Worm (Caenorhabditis elegans) whole organism, L2 larva: ENCODE data around the gene npp-21.

ENCODE experiments used
- C34F6.9 ChIP-seq: fragments of 150-350 bp; optimal IDR thresholded peaks from 2 replicates; lab custom pipeline; 2014; ENCODE audit warnings: missing biosample characterization, missing genetic modification characterization
- F13H6.1 ChIP-seq: sonication (generic microtip); optimal IDR thresholded peaks from 2 replicates; lab custom pipeline; 2016; ENCODE audit warnings: missing genetic modification characterization, missing compliant biosample characterization
- Y55F3AM.14 ChIP-seq: fragments of 200-800 bp; sonication (Bioruptor generic); optimal IDR thresholded peaks from 2 replicates; lab custom pipeline; 2018; ENCODE audit warnings: mild to moderate bottlenecking, missing genetic modification characterization, missing compliant biosample characterization
- ZK546.5 ChIP-seq: sonication (generic microtip); optimal IDR thresholded peaks from 2 replicates; lab custom pipeline; 2017; ENCODE audit warnings: missing biosample characterization, missing genetic modification characterization
- aly-2 ChIP-seq: fragments of 150-350 bp; optimal IDR thresholded peaks from 2 replicates; lab custom pipeline; 2014; ENCODE audit warnings: missing biosample characterization, missing genetic modification characterization
- ama-1 ChIP-seq: fragments of 150-350 bp; optimal IDR thresholded peaks from 2 replicates; lab custom pipeline; 2018; ENCODE audit warnings: inconsistent platforms
- blmp-1 ChIP-seq: sonication (generic microtip); optimal IDR thresholded peaks from 2 replicates; lab custom pipeline; 2017; ENCODE audit warnings: missing genetic modification characterization, mild to moderate bottlenecking, missing compliant biosample characterization, antibody characterized with exemption, moderate library complexity; ENCODE audit not compliant: insufficient read depth
- ceh-16 ChIP-seq: fragments of 150-350 bp; optimal IDR thresholded peaks from 2 replicates; lab custom pipeline; 2014; ENCODE audit warnings: missing biosample characterization, missing genetic modification characterization
- dmd-4 ChIP-seq: sonication (generic microtip); optimal IDR thresholded peaks from 2 replicates; lab custom pipeline; 2017; ENCODE audit warnings: missing biosample characterization, missing genetic modification characterization
- egl-27 ChIP-seq: sonication (generic microtip); optimal IDR thresholded peaks from 3 replicates; lab custom pipeline; 2017; ENCODE audit warnings: missing biosample characterization, missing genetic modification reagents, missing genetic modification characterization
- elt-1 ChIP-seq: fragments of 150-350 bp; optimal IDR thresholded peaks from 2 replicates; lab custom pipeline; 2014; ENCODE audit warnings: missing biosample characterization, missing genetic modification characterization
- elt-3 ChIP-seq: sonication (generic microtip); optimal IDR thresholded peaks from 2 replicates; lab custom pipeline; 2017; ENCODE audit warnings: missing biosample characterization, missing genetic modification characterization
- fos-1 ChIP-seq: fragments of 150-350 bp; optimal IDR thresholded peaks from 2 replicates; lab custom pipeline; 2014; ENCODE audit warnings: missing biosample characterization, missing genetic modification characterization
- gmeb-1 ChIP-seq: fragments of 150-350 bp; optimal IDR thresholded peaks from 2 replicates; lab custom pipeline; 2014; ENCODE audit warnings: missing biosample characterization, missing genetic modification characterization
- lin-11 ChIP-seq: fragments of 150-350 bp; sonication (generic microtip); optimal IDR thresholded peaks from 2 replicates; lab custom pipeline; 2014; ENCODE audit warnings: missing biosample characterization, missing genetic modification characterization, inconsistent platforms, mixed read lengths
- lsy-2 ChIP-seq, 2 experiments: fragments of 150-350 bp in 1 of 2; sonication (generic microtip) in 1 of 2; optimal IDR thresholded peaks; 2 replicates each; lab custom pipeline; 2014 to 2017; ENCODE audit warnings: missing biosample characterization in 2 of 2, missing genetic modification characterization in 2 of 2
- mdl-1 ChIP-seq, 2 experiments: fragments of 150-350 bp in 1 of 2; sonication (generic microtip) in 1 of 2; optimal IDR thresholded peaks; 2 replicates each; lab custom pipeline; 2017; ENCODE audit warnings: missing biosample characterization in 2 of 2, missing genetic modification characterization in 2 of 2
- nhr-129 ChIP-seq: fragments of 150-350 bp; optimal IDR thresholded peaks from 2 replicates; lab custom pipeline; 2014; ENCODE audit warnings: missing biosample characterization, missing genetic modification characterization
- nhr-21 ChIP-seq: fragments of 150-350 bp; optimal IDR thresholded peaks from 2 replicates; lab custom pipeline; 2014; ENCODE audit warnings: missing biosample characterization, missing genetic modification characterization
- nhr-23 ChIP-seq: fragments of 150-350 bp; optimal IDR thresholded peaks from 2 replicates; lab custom pipeline; 2014; ENCODE audit warnings: missing biosample characterization, missing genetic modification reagents, missing genetic modification characterization
- nhr-237 ChIP-seq: fragments of 150-350 bp; optimal IDR thresholded peaks from 2 replicates; lab custom pipeline; 2014; ENCODE audit warnings: missing biosample characterization, missing genetic modification characterization
- nhr-77 ChIP-seq: fragments of 150-350 bp; optimal IDR thresholded peaks from 2 replicates; lab custom pipeline; 2014; ENCODE audit warnings: missing biosample characterization, missing genetic modification characterization
- peb-1 ChIP-seq: fragments of 150-350 bp; optimal IDR thresholded peaks from 2 replicates; lab custom pipeline; 2014; ENCODE audit warnings: missing biosample characterization, missing genetic modification characterization
- skn-1 ChIP-seq: sonication (generic microtip); optimal IDR thresholded peaks from 2 replicates; lab custom pipeline; 2017; ENCODE audit warnings: missing biosample characterization, missing genetic modification characterization
- sma-3 ChIP-seq: sonication (generic microtip); optimal IDR thresholded peaks from 2 replicates; lab custom pipeline; 2016; ENCODE audit warnings: missing genetic modification reagents, missing genetic modification characterization, missing compliant biosample characterization
- sma-9 ChIP-seq, 2 experiments: fragments of 150-350 bp in 1 of 2; sonication (generic microtip) in 1 of 2; optimal IDR thresholded peaks; 2 replicates each; lab custom pipeline; 2014 to 2016; ENCODE audit warnings: missing genetic modification characterization in 2 of 2, mild to moderate bottlenecking in 1 of 2, missing biosample characterization in 1 of 2, missing compliant biosample characterization in 1 of 2, missing genetic modification reagents in 1 of 2, moderate library complexity in 1 of 2
- snpc-4 ChIP-seq: fragments of 150-350 bp; optimal IDR thresholded peaks from 2 replicates; lab custom pipeline; 2014; ENCODE audit warnings: missing biosample characterization, missing genetic modification characterization
- unc-55 ChIP-seq: fragments of 150-350 bp; sonication (generic microtip); optimal IDR thresholded peaks from 3 replicates; lab custom pipeline; 2014; ENCODE audit warnings: missing biosample characterization, missing genetic modification reagents, missing genetic modification characterization
- zag-1 ChIP-seq: fragments of 150-350 bp; optimal IDR thresholded peaks from 2 replicates; lab custom pipeline; 2014; ENCODE audit warnings: missing biosample characterization, missing genetic modification characterization
- ztf-1 ChIP-seq: fragments of 200-800 bp; sonication (Bioruptor generic); conservative IDR thresholded peaks from 2 replicates; pipeline ENCODE4 v1.3.6; 2022; ENCODE audit warnings: missing genetic modification characterization, missing compliant biosample characterization

The npp-21 gene

ce11 chrII:7631677-7632210 lies 32.3 kb downstream of the npp-21 start:
- TF ChIP-seq zag-1 (tag; lab: Kevin White, UChicago) (peak; percentile 7), nhr-21 (tag; lab: Kevin White, UChicago) (no peak), ama-1 (lab: Kevin White, UChicago) (no peak), ZK546.5 (no peak), elt-1 (tag; lab: Kevin White, UChicago) (no peak), sma-3 (GFP tag; lab: Kevin White, UChicago) (no peak), peb-1 (tag; lab: Kevin White, UChicago) (no peak), lin-11 (tag; lab: Kevin White, UChicago) (no peak), lsy-2 (tag; optimal IDR thresholded peaks at IDR 0.05; lab: Kevin White, UChicago) (peak in 1 of 2 experiments; percentile 47), ceh-16 (no peak), blmp-1 (tag; lab: Kevin White, UChicago) (no peak), snpc-4 (tag; lab: Kevin White, UChicago) (no peak), sma-9 (GFP tag; optimal IDR thresholded peaks at IDR 0.05; lab: Kevin White, UChicago) (peak; percentile 11), sma-9 (tag; optimal IDR thresholded peaks at IDR 0.05; lab: Kevin White, UChicago) (no peak), nhr-237 (tag; lab: Kevin White, UChicago) (no peak), nhr-77 (tag; lab: Kevin White, UChicago) (no peak), nhr-23 (tag; lab: Kevin White, UChicago) (no peak), dmd-4 (no peak), ztf-1 (GFP tag; lab: Robert Waterston, UW) (no peak), aly-2 (tag; lab: Kevin White, UChicago) (no peak)

ce11 chrII:7635296-7635695 lies 35.8 kb downstream of the npp-21 start:
- TF ChIP-seq F13H6.1 (peak; percentile 34), skn-1 (no peak), nhr-77 (tag; lab: Kevin White, UChicago) (no peak)

ce11 chrII:7636941-7637340 lies 37.5 kb downstream of the npp-21 start:
- TF ChIP-seq ZK546.5 (no peak), ztf-1 (GFP tag; lab: Robert Waterston, UW) (no peak)

ce11 chrII:7639036-7639435 lies 39.6 kb downstream of the npp-21 start:
- no peak for TF ChIP-seq C34F6.9 (tag; lab: Kevin White, UChicago)
- no peak for TF ChIP-seq egl-27 (tag; lab: Kevin White, UChicago)
- no peak for TF ChIP-seq gmeb-1 (tag; lab: Kevin White, UChicago)
- TF ChIP-seq elt-3 = no peak
- peak; percentile 6 for TF ChIP-seq sma-9 (GFP tag; optimal IDR thresholded peaks at IDR 0.05; lab: Kevin White, UChicago)
- TF ChIP-seq sma-9 (tag; optimal IDR thresholded peaks at IDR 0.05; lab: Kevin White, UChicago) = no peak
- peak; percentile 66 for TF ChIP-seq fos-1 (tag; lab: Kevin White, UChicago)

ce11 chrII:7640161-7640841 lies 40.8 kb downstream of the npp-21 start:
- TF ChIP-seq ceh-16 = no peak
- no peak for TF ChIP-seq mdl-1 (tag; optimal IDR thresholded peaks at IDR 0.05; lab: Kevin White, UChicago)
- peak; percentile 29 for TF ChIP-seq C34F6.9 (tag; lab: Kevin White, UChicago)
- TF ChIP-seq elt-1 (tag; lab: Kevin White, UChicago) = no peak
- peak; percentile 3 for TF ChIP-seq unc-55 (GFP tag; lab: Kevin White, UChicago)
- peak; percentile 66 for TF ChIP-seq F13H6.1
- no peak for TF ChIP-seq skn-1
- TF ChIP-seq Y55F3AM.14 (GFP tag; lab: Kevin White, UChicago) = no peak
- TF ChIP-seq sma-9 (GFP tag; optimal IDR thresholded peaks at IDR 0.05; lab: Kevin White, UChicago) = peak; percentile 30
- no peak for TF ChIP-seq sma-9 (tag; optimal IDR thresholded peaks at IDR 0.05; lab: Kevin White, UChicago)
- TF ChIP-seq lsy-2 (tag; optimal IDR thresholded peaks at IDR 0.05; lab: Kevin White, UChicago) = peak in 1 of 2 experiments; percentile 9
- TF ChIP-seq egl-27 (tag; lab: Kevin White, UChicago) = no peak
- TF ChIP-seq nhr-129 (tag; lab: Kevin White, UChicago) = peak; percentile 19
- TF ChIP-seq, all 48 proteins: peak for 6
